Worm (Caenorhabditis elegans) whole organism, early embryonic: Measurements from ENCODE around the gene F10C2.7.

Experiments
- B0310.2 ChIP-seq: sonication (generic microtip); optimal IDR thresholded peaks from 2 replicates; lab custom pipeline; 2016; ENCODE audit warnings: mild to moderate bottlenecking, missing genetic modification characterization, missing compliant biosample characterization
- F13C5.2 ChIP-seq: sonication (generic microtip); optimal IDR thresholded peaks from 2 replicates; lab custom pipeline; 2017; ENCODE audit warnings: mild to moderate bottlenecking, missing genetic modification characterization, inconsistent platforms, missing compliant biosample characterization
- aly-1 ChIP-seq: sonication (generic microtip); optimal IDR thresholded peaks from 2 replicates; lab custom pipeline; 2016; ENCODE audit warnings: missing genetic modification characterization, missing compliant biosample characterization
- ama-1 ChIP-seq: fragments of 150-350 bp; optimal IDR thresholded peaks from 2 replicates; lab custom pipeline; 2014
- ceh-13 ChIP-seq: fragments of 200-800 bp; sonication (Bioruptor generic); optimal IDR thresholded peaks from 2 replicates; lab custom pipeline; 2018; ENCODE audit warnings: mild to moderate bottlenecking, missing genetic modification characterization, missing compliant biosample characterization
- ceh-36 ChIP-seq: sonication (generic microtip); optimal IDR thresholded peaks from 2 replicates; lab custom pipeline; 2016; ENCODE audit warnings: missing genetic modification characterization, inconsistent platforms, missing compliant biosample characterization
- ets-7 ChIP-seq: sonication (generic microtip); optimal IDR thresholded peaks from 2 replicates; lab custom pipeline; 2016; ENCODE audit warnings: missing genotype, missing genetic modification characterization, missing compliant biosample characterization
- flt-1 ChIP-seq: fragments of 200-800 bp; sonication (Bioruptor generic); IDR thresholded peaks from 2 replicates; pipeline ENCODE4 v1.3.6; 2022; ENCODE audit warnings: missing genetic modification characterization, missing compliant biosample characterization
- hmbx-1 ChIP-seq: sonication (generic microtip); optimal IDR thresholded peaks from 2 replicates; lab custom pipeline; 2016; ENCODE audit warnings: mild to moderate bottlenecking, missing genetic modification characterization, missing compliant biosample characterization
- hnd-1 ChIP-seq: sonication (generic microtip); optimal IDR thresholded peaks from 2 replicates; lab custom pipeline; 2016; ENCODE audit warnings: missing genetic modification characterization, missing compliant biosample characterization
- pes-1 ChIP-seq: fragments of 200-800 bp; sonication (Bioruptor generic); IDR thresholded peaks from 2 replicates; pipeline ENCODE4 v1.3.6; 2022; ENCODE audit warnings: missing genetic modification reagents, missing genetic modification characterization, missing compliant biosample characterization
- sea-1 ChIP-seq: fragments of 200-800 bp; sonication (Bioruptor generic); conservative IDR thresholded peaks from 2 replicates; pipeline ENCODE4 v1.3.6; 2022; ENCODE audit warnings: missing genetic modification characterization, missing compliant biosample characterization

DNA sequence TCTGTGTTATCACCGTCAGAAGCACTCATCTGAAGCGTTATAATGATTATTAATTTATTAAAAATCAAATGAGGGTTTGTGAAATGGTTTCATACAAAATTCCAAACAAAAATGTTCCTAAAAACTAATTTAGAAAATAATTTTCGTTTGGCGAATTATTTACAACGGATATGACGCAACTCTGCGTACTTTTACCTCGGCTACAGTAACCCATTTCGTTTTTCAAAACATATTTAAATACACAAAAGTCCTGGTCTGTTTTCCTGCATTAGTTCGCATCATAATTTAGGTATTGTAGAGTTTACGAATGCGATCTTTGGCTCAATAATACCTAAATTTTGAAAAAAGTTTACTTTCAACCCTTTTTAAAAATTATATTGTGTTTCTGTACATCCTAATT is 6.0 kb downstream of the F10C2.7 start, which contains the start of gene R07B7.2:
- TF ChIP-seq ama-1 (lab: Kevin White, UChicago) (no peak), F13C5.2 (tag; lab: Kevin White, UChicago) (no peak), hmbx-1 (tag; lab: Kevin White, UChicago) (no peak), sea-1 (GFP tag; lab: Robert Waterston, UW) (no peak), ceh-36 (tag; lab: Kevin White, UChicago) (no peak), ets-7 (tag; lab: Kevin White, UChicago) (no peak), ceh-13 (GFP tag; lab: Kevin White, UChicago) (no peak), pes-1 (GFP tag; lab: Robert Waterston, UW) (no peak), B0310.2 (tag; lab: Kevin White, UChicago) (no peak), hnd-1 (tag; lab: Kevin White, UChicago) (no peak), aly-1 (tag; lab: Kevin White, UChicago) (no peak), flt-1 (no peak)
